Worm (Caenorhabditis elegans): ENCODE measurements around the gene M02D8.5.

ce11 chrX:8739373-8739772 lies 22.0 kb downstream of the M02D8.5 start, which contains the start of gene M02D8.2:
- TF ChIP-seq ztf-1 (GFP tag; conservative IDR thresholded peaks at IDR 0.05), result no peak
- no peak for TF ChIP-seq unc-39 (tag; optimal IDR thresholded peaks at IDR 0.05)
- TF ChIP-seq unc-55 (GFP tag; optimal IDR thresholded peaks at IDR 0.05), result no peak
- no peak for TF ChIP-seq nhr-25 (tag; optimal IDR thresholded peaks at IDR 0.05)
- no peak for TF ChIP-seq elt-3 (tag; optimal IDR thresholded peaks at IDR 0.05)
- TF ChIP-seq nhr-77 (tag; optimal IDR thresholded peaks at IDR 0.05), result no peak
- no peak for TF ChIP-seq lsy-2 (tag; optimal IDR thresholded peaks at IDR 0.05)
- no peak for TF ChIP-seq nhr-6 (tag; optimal IDR thresholded peaks at IDR 0.05)
- no peak for TF ChIP-seq nhr-237 (tag; optimal IDR thresholded peaks at IDR 0.05)
- no peak for TF ChIP-seq ama-1 (optimal IDR thresholded peaks at IDR 0.05)
- TF ChIP-seq nhr-11 (tag; optimal IDR thresholded peaks at IDR 0.05), result no peak
- TF ChIP-seq ceh-82 (tag; optimal IDR thresholded peaks at IDR 0.05), result no peak
- no peak for TF ChIP-seq peb-1 (tag; optimal IDR thresholded peaks at IDR 0.05)
- TF ChIP-seq ztf-11 (tag; optimal IDR thresholded peaks at IDR 0.05), result no peak
